Worm (Caenorhabditis elegans) whole organism, L1 larva: ENCODE results near the gene ttbk-2.1.
"Not testable (repeated sequence)": the region's sequence is repeated elsewhere in the genome, so short reads cannot be mapped to it uniquely, and the experiment has no call there.

ENCODE experiments used
- C34B4.2 ChIP-seq: sonication (generic microtip); optimal IDR thresholded peaks from 2 replicates; lab custom pipeline; 2017; ENCODE audit warnings: mild to moderate bottlenecking, missing genetic modification characterization, missing compliant biosample characterization
- F16B12.6 ChIP-seq: fragments of 150-350 bp; optimal IDR thresholded peaks from 2 replicates; lab custom pipeline; 2014; ENCODE audit warnings: missing biosample characterization, missing genetic modification characterization
- alr-1 ChIP-seq: fragments of 200-800 bp; sonication (Bioruptor generic); optimal IDR thresholded peaks from 2 replicates; lab custom pipeline; 2018; ENCODE audit warnings: borderline replicate concordance, mild to moderate bottlenecking, missing genetic modification characterization, missing compliant biosample characterization
- ama-1 ChIP-seq: fragments of 150-350 bp; optimal IDR thresholded peaks from 2 replicates; lab custom pipeline; 2014
- ceh-63 ChIP-seq: fragments of 200-800 bp; sonication (Bioruptor generic); optimal IDR thresholded peaks from 2 replicates; lab custom pipeline; 2018; ENCODE audit warnings: mild to moderate bottlenecking, missing genetic modification characterization, missing compliant biosample characterization
- ceh-82 ChIP-seq, 3 experiments: fragments of 150-350 bp in 1 of 3; sonication (generic microtip) in 2 of 3; optimal IDR thresholded peaks; 2 replicates each; lab custom pipeline; 2014 to 2017; ENCODE audit warnings: missing biosample characterization in 3 of 3, missing genetic modification characterization in 3 of 3
- efl-1 ChIP-seq, 4 experiments: fragments of 150-350 bp; optimal IDR thresholded peaks in 3 of 4; peaks in 1 of 4; 1 replicate in 1 of 4; 2 replicates in 3 of 4; lab custom pipeline; 2014; ENCODE audit warnings: missing biosample characterization in 2 of 4, missing genetic modification characterization in 2 of 4, missing genetic modification reagents in 2 of 4
- efl-3 ChIP-seq: fragments of 200-800 bp; sonication (Bioruptor generic); optimal IDR thresholded peaks from 2 replicates; lab custom pipeline; 2018; ENCODE audit warnings: mild to moderate bottlenecking, missing genetic modification characterization, missing compliant biosample characterization
- egl-13 ChIP-seq: sonication (generic microtip); optimal IDR thresholded peaks from 2 replicates; lab custom pipeline; 2016; ENCODE audit warnings: missing genotype, missing genetic modification reagents, missing genetic modification characterization, missing compliant biosample characterization
- egl-27 ChIP-seq, 2 experiments: fragments of 150-350 bp in 1 of 2; sonication (generic microtip); optimal IDR thresholded peaks; 3 replicates each; lab custom pipeline; 2017 to 2018; ENCODE audit warnings: missing biosample characterization in 2 of 2, missing genetic modification characterization in 2 of 2, missing genetic modification reagents in 2 of 2
- elt-2 ChIP-seq: sonication (generic microtip); optimal IDR thresholded peaks from 2 replicates; lab custom pipeline; 2016; ENCODE audit warnings: missing genetic modification characterization, mild to moderate bottlenecking, inconsistent platforms, missing compliant biosample characterization, missing genetic modification reagents
- fkh-4 ChIP-seq: sonication (generic microtip); optimal IDR thresholded peaks from 2 replicates; lab custom pipeline; 2016; ENCODE audit warnings: missing compliant biosample characterization, missing genetic modification characterization, borderline replicate concordance
- fos-1 ChIP-seq: fragments of 150-350 bp; optimal IDR thresholded peaks from 2 replicates; lab custom pipeline; 2014; ENCODE audit warnings: missing biosample characterization, missing genetic modification characterization
- irx-1 ChIP-seq: sonication (generic microtip); optimal IDR thresholded peaks from 2 replicates; lab custom pipeline; 2016; ENCODE audit warnings: missing genetic modification characterization, missing compliant biosample characterization
- jun-1 ChIP-seq: fragments of 150-350 bp; optimal IDR thresholded peaks from 2 replicates; lab custom pipeline; 2014; ENCODE audit warnings: missing biosample characterization, missing genetic modification reagents, missing genetic modification characterization
- lin-14 ChIP-seq: fragments of 200-800 bp; sonication (Bioruptor generic); optimal IDR thresholded peaks from 2 replicates; lab custom pipeline; 2018; ENCODE audit warnings: mild to moderate bottlenecking, missing genetic modification characterization, moderate library complexity, missing compliant biosample characterization
- lir-3 ChIP-seq: sonication (generic microtip); optimal IDR thresholded peaks from 2 replicates; lab custom pipeline; 2016; ENCODE audit warnings: mild to moderate bottlenecking, missing genetic modification characterization, moderate library complexity, missing compliant biosample characterization; ENCODE audit not compliant: poor library complexity
- mdl-1 ChIP-seq, 2 experiments: fragments of 150-350 bp; optimal IDR thresholded peaks; 2 replicates each; lab custom pipeline; 2014 to 2017; ENCODE audit warnings: missing biosample characterization in 2 of 2, missing genetic modification characterization in 2 of 2, inconsistent platforms in 1 of 2
- mef-2 ChIP-seq: fragments of 150-350 bp; optimal IDR thresholded peaks from 2 replicates; lab custom pipeline; 2014; ENCODE audit warnings: missing biosample characterization, missing genetic modification characterization
- mep-1 ChIP-seq: fragments of 150-350 bp; optimal IDR thresholded peaks from 2 replicates; lab custom pipeline; 2014; ENCODE audit warnings: missing biosample characterization, missing genetic modification characterization
- nhr-12 ChIP-seq: sonication (generic microtip); optimal IDR thresholded peaks from 2 replicates; lab custom pipeline; 2017; ENCODE audit warnings: missing biosample characterization, missing genetic modification characterization
- nhr-19 ChIP-seq: fragments of 200-800 bp; sonication (Bioruptor generic); conservative IDR thresholded peaks from 2 replicates; pipeline ENCODE4 v1.3.6; 2022; ENCODE audit warnings: missing genetic modification characterization, missing compliant biosample characterization
- nhr-28 ChIP-seq: fragments of 150-350 bp; optimal IDR thresholded peaks from 2 replicates; lab custom pipeline; 2014; ENCODE audit warnings: missing biosample characterization, missing genetic modification characterization
- nhr-71 ChIP-seq: sonication (generic microtip); optimal IDR thresholded peaks from 2 replicates; lab custom pipeline; 2016; ENCODE audit warnings: mild to moderate bottlenecking, missing genetic modification characterization, moderate library complexity, missing compliant biosample characterization
- nhr-76 ChIP-seq: sonication (generic microtip); optimal IDR thresholded peaks from 2 replicates; lab custom pipeline; 2017; ENCODE audit warnings: missing biosample characterization, missing genetic modification characterization
- nhr-84 ChIP-seq: sonication (generic microtip); optimal IDR thresholded peaks from 2 replicates; lab custom pipeline; 2017; ENCODE audit warnings: missing biosample characterization, missing genetic modification characterization
- pag-3 ChIP-seq: sonication (generic microtip); optimal IDR thresholded peaks from 2 replicates; lab custom pipeline; 2017; ENCODE audit warnings: missing genetic modification characterization, mild to moderate bottlenecking, missing compliant biosample characterization, antibody characterized with exemption, borderline replicate concordance; ENCODE audit not compliant: insufficient read depth
- pqm-1 ChIP-seq: sonication (generic microtip); optimal IDR thresholded peaks from 3 replicates; lab custom pipeline; 2017; ENCODE audit warnings: missing biosample characterization, missing genetic modification characterization
- skn-1 ChIP-seq: fragments of 150-350 bp; optimal IDR thresholded peaks from 2 replicates; lab custom pipeline; 2014; ENCODE audit warnings: missing biosample characterization, missing genetic modification characterization
- sox-4 ChIP-seq: sonication (generic microtip); optimal IDR thresholded peaks from 2 replicates; lab custom pipeline; 2016; ENCODE audit warnings: missing genetic modification characterization, missing compliant biosample characterization
- swsn-7 ChIP-seq: sonication (generic microtip); optimal IDR thresholded peaks from 2 replicates; lab custom pipeline; 2016; ENCODE audit warnings: missing genetic modification characterization, missing compliant biosample characterization
- unc-130 ChIP-seq: fragments of 150-350 bp; optimal IDR thresholded peaks from 2 replicates; lab custom pipeline; 2017; ENCODE audit warnings: missing biosample characterization, missing genetic modification characterization, inconsistent platforms
- unc-30 ChIP-seq: sonication (generic microtip); optimal IDR thresholded peaks from 2 replicates; lab custom pipeline; 2017; ENCODE audit warnings: missing biosample characterization, missing genetic modification characterization
- unc-86 ChIP-seq: sonication (generic microtip); optimal IDR thresholded peaks from 2 replicates; lab custom pipeline; 2016; ENCODE audit warnings: missing genetic modification characterization, missing compliant biosample characterization
- vab-15 ChIP-seq: sonication (generic microtip); optimal IDR thresholded peaks from 2 replicates; lab custom pipeline; 2017; ENCODE audit warnings: missing genotype, mild to moderate bottlenecking, missing genetic modification characterization, missing compliant biosample characterization
- ztf-4 ChIP-seq: fragments of 150-350 bp; optimal IDR thresholded peaks from 2 replicates; lab custom pipeline; 2014; ENCODE audit warnings: missing biosample characterization, missing genetic modification characterization

The ttbk-2.1 gene

DNA sequence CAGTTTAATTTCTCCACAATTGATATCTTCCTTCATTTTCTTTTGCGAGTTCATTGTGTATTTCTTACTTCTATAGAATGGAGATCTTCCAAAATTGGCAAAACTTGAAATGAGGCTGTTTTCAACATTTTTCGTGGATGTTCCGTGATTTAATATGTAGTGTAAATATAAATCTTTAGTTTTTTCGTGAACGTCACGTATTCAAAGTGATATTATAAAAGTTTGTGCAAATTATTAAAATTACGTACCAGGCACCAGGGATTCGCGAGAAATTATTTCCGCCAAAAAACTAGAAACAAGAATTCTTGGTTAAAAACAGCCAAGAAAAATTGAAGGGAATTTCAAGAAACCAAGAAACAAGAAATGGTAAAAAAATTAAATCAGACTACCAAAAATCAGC lies 34.2 kb upstream of the ttbk-2.1 start, which contains the start of gene Y59E9AL.8:
Y59E9AL.8 (minus strand) TSS at position 101 of the 400 bp plus-strand sequence.
- TF ChIP-seq fkh-4 (tag; lab: Kevin White, UChicago) (no peak), mep-1 (tag; lab: Kevin White, UChicago) (no peak), mef-2 (tag; lab: Kevin White, UChicago) (no peak), skn-1 (no peak), pag-3 (no peak), fos-1 (tag; lab: Kevin White, UChicago) (no peak), nhr-28 (tag; lab: Kevin White, UChicago) (no peak), jun-1 (tag; lab: Kevin White, UChicago) (no peak), elt-2 (tag; lab: Kevin White, UChicago) (no peak), sox-4 (tag; lab: Kevin White, UChicago) (no peak), unc-86 (tag; lab: Kevin White, UChicago) (no peak), lin-14 (GFP tag; lab: Kevin White, UChicago) (no peak), egl-27 (tag; optimal IDR thresholded peaks at IDR 0.05; lab: Kevin White, UChicago) (no peak)
- TF ChIP-seq, all 84 proteins: peak for 0

DNA sequence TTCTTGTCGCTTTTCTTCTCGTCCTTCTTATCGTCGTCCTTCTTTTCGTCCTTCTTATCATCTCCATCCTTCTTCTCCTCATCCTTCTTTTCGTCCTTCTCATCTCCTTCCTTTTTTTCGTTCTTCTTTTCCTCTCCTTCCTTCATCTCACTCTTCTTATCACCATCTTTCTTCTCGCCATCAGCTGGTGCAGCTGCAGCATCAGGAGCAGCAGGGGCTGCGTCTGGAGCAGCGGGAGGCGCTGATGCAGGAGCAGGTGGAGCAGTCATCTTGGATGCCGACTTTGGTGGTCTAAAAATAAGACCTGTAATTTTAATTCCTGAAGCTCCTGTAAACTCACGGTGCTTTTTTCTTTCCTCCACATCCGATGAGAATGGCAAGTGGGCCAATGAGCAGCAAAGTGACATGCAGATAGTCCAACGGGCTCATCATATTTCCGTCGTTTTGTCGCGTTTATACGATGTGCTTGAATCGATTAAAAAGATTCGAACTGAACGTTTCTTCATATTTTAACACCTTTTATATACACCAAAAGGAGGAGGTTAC lies 33.1 kb upstream of the ttbk-2.1 start, which contains the start of gene cylc-1:
cylc-1 (minus strand) TSS at position 496 of the 546 bp plus-strand sequence.
- not testable (repeated sequence) for TF ChIP-seq swsn-7; nhr-84 (tag; lab: Kevin White, UChicago); efl-1 (optimal IDR thresholded peaks at IDR 0.05; lab: Kevin White, UChicago); efl-1 (GFP tag; optimal IDR thresholded peaks at IDR 0.05 in 1 of 2; lab: Kevin White, UChicago)

DNA sequence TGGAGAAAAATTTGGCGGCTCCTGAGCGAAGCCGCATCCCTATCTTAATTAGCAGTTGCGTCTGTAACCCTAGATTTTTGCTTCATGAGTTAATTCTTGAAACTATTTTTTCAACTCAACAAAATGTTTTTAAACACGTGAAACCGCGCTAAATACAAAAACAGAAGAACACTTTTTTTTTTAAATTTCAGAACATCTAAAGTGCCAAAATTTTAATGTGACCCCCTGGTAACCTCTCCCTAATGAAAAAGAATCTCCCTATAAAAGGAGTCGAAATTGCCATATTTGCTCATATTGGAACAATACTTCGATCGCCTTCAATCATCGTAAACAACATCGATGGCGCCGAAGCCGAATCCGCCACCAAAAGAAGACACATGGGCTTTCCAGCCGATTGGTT lies 31.9 kb upstream of the ttbk-2.1 start, which contains the start of gene nsph-4.1:
nsph-4.1 (plus strand) TSS at position 301 of the 400 bp plus-strand sequence.
- not testable (repeated sequence) for TF ChIP-seq ceh-82 (tag; optimal IDR thresholded peaks at IDR 0.05; lab: Kevin White, UChicago); pqm-1; nhr-76 (tag; lab: Kevin White, UChicago)

DNA sequence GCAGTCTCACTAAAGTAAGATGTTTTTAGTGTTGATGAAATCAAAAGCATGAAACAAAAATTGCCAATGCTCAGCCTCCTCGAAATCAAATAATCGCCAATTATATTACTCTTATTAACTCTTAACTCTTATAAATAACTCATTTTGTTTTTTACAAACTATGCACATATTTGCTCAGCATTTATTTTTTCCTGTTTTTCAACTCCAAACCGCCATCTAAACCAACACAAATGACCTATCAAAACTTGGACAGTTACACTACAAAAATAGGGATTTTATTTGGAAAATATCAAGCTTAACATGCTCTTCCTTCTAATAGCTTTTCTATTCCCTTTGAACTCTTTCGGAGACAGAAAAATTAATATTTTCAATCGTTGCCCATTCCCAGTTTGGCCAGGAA lies 29.9 kb upstream of the ttbk-2.1 start, which contains the start of gene thn-6:
thn-6 (plus strand) TSS at position 301 of the 400 bp plus-strand sequence.
- TF ChIP-seq lir-3, result no peak
- TF ChIP-seq nhr-19, result no peak

DNA sequence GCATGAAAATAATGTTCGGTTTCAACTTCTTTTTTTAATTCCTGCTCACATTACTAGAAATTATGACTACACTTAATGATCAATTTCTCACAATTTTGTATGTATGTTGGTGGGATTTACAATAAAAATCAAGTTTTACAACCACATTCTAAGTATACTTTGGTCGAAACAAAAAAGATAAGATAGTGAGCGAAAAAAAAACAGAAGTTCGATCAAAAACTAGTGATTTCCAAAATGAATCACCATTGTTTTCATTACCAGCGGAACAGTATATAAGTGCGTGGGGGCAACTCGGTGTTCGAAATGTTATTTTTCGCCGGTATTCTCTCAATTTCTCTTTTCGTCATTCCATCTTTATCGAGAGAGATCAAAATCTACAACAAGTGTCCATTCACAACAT lies 28.0 kb upstream of the ttbk-2.1 start, which contains the start of gene thn-5:
thn-5 (plus strand) TSS at position 301 of the 400 bp plus-strand sequence.
- no peak for TF ChIP-seq ceh-63 (GFP tag; lab: Kevin White, UChicago)
- TF ChIP-seq C34B4.2 (tag; lab: Kevin White, UChicago), result no peak
- no peak for TF ChIP-seq ama-1 (lab: Kevin White, UChicago)
- no peak for TF ChIP-seq efl-3 (GFP tag; lab: Kevin White, UChicago)
- TF ChIP-seq sox-4 (tag; lab: Kevin White, UChicago), result no peak
- no peak for TF ChIP-seq mdl-1 (tag; optimal IDR thresholded peaks at IDR 0.05; lab: Kevin White, UChicago)
- TF ChIP-seq alr-1 (tag; lab: Kevin White, UChicago), result no peak
- TF ChIP-seq unc-86 (tag; lab: Kevin White, UChicago), result no peak
- no peak for TF ChIP-seq unc-30 (tag; lab: Kevin White, UChicago)
- no peak for TF ChIP-seq vab-15 (tag; lab: Kevin White, UChicago)
- TF ChIP-seq ceh-82 (tag; optimal IDR thresholded peaks at IDR 0.05; lab: Kevin White, UChicago), result no peak
- TF ChIP-seq unc-130 (tag; lab: Kevin White, UChicago), result no peak
- TF ChIP-seq egl-13 (tag; lab: Kevin White, UChicago), result no peak
- no peak for TF ChIP-seq nhr-71 (tag; lab: Kevin White, UChicago)
- no peak for TF ChIP-seq F16B12.6 (tag; lab: Kevin White, UChicago)
- TF ChIP-seq nhr-12 (tag; lab: Kevin White, UChicago), result no peak
- TF ChIP-seq ztf-4, result no peak
- TF ChIP-seq irx-1 (tag; lab: Kevin White, UChicago), result no peak
- no peak for TF ChIP-seq egl-27 (tag; optimal IDR thresholded peaks at IDR 0.05; lab: Kevin White, UChicago)
- TF ChIP-seq, all 84 proteins: peak for 0
